Fruit fly (Drosophila melanogaster) whole organism, embryonic: ENCODE measurements around the gene ImpE3.
A peak's percentile ranks its signal among the peaks of the same experiment; 100 is the strongest.

Experiments
- B-H2 ChIP-seq: fragments of 200-800 bp; sonication (Bioruptor generic); optimal IDR thresholded peaks from 2 replicates; lab custom pipeline; 2018; ENCODE audit warnings: missing biosample characterization, mild to moderate bottlenecking, missing genetic modification characterization
- BtbVII ChIP-seq: fragments of 200-800 bp; sonication (Bioruptor generic); optimal IDR thresholded peaks from 3 replicates; lab custom pipeline; 2017; ENCODE audit warnings: missing biosample characterization, mild to moderate bottlenecking, missing genetic modification characterization
- CG10209 ChIP-seq: fragments of 200-800 bp; sonication (Bioruptor generic); optimal IDR thresholded peaks from 3 replicates; lab custom pipeline; 2017; ENCODE audit warnings: missing biosample characterization, mild to moderate bottlenecking, missing genetic modification characterization, missing genetic modification reagents
- CG10274 ChIP-seq: fragments of 200-800 bp; sonication (Bioruptor generic); optimal IDR thresholded peaks from 3 replicates; lab custom pipeline; 2017; ENCODE audit warnings: missing biosample characterization, mild to moderate bottlenecking, missing genetic modification characterization
- CG12659 ChIP-seq: fragments of 200-800 bp; sonication (Bioruptor generic); optimal IDR thresholded peaks from 3 replicates; lab custom pipeline; 2017; ENCODE audit warnings: mild to moderate bottlenecking, missing biosample characterization, missing genetic modification reagents, missing genetic modification characterization
- CG13287 ChIP-seq: fragments of 200-800 bp; sonication (Bioruptor generic); IDR thresholded peaks from 2 replicates; pipeline ENCODE4 v1.3.6; 2022; ENCODE audit warnings: missing biosample characterization, missing genetic modification characterization; ENCODE audit not compliant: partially characterized antibody
- CG13296 ChIP-seq: fragments of 200-800 bp; sonication (Bioruptor generic); optimal IDR thresholded peaks from 3 replicates; lab custom pipeline; 2018; ENCODE audit warnings: missing biosample characterization, mild to moderate bottlenecking, missing genetic modification characterization
- CG13624 ChIP-seq: fragments of 200-800 bp; sonication (Bioruptor generic); optimal IDR thresholded peaks from 2 replicates; lab custom pipeline; 2016; ENCODE audit warnings: missing biosample characterization, missing genetic modification characterization
- CG14860 ChIP-seq: fragments of 200-800 bp; sonication (Bioruptor generic); IDR thresholded peaks from 3 replicates; pipeline ENCODE4 v1.3.6; 2022; ENCODE audit warnings: missing biosample characterization, missing genetic modification characterization; ENCODE audit not compliant: partially characterized antibody
- CG15514 ChIP-seq: fragments of 200-800 bp; sonication (Bioruptor generic); optimal IDR thresholded peaks from 3 replicates; lab custom pipeline; 2017; ENCODE audit warnings: missing biosample characterization, missing genetic modification characterization, mild to moderate bottlenecking, moderate library complexity, missing genetic modification reagents
- CG1603 ChIP-seq: fragments of 200-800 bp; sonication (Bioruptor generic); optimal IDR thresholded peaks from 2 replicates; lab custom pipeline; 2019; ENCODE audit warnings: missing biosample characterization, mild to moderate bottlenecking, missing genetic modification characterization, moderate library complexity
- CG16863 ChIP-seq: fragments of 200-800 bp; sonication (Bioruptor generic); optimal IDR thresholded peaks from 3 replicates; lab custom pipeline; 2016; ENCODE audit warnings: missing biosample characterization, missing genetic modification characterization
- CG17829 ChIP-seq: fragments of 200-800 bp; optimal IDR thresholded peaks from 2 replicates; lab custom pipeline; 2019; ENCODE audit warnings: missing biosample characterization, mild to moderate bottlenecking, missing genetic modification characterization, moderate library complexity
- CG2116 ChIP-seq: fragments of 200-800 bp; sonication (Bioruptor generic); optimal IDR thresholded peaks from 3 replicates; lab custom pipeline; 2018; ENCODE audit warnings: missing biosample characterization, mild to moderate bottlenecking, missing genetic modification characterization
- CG6254 ChIP-seq: fragments of 200-800 bp; sonication (Bioruptor generic); optimal IDR thresholded peaks from 3 replicates; lab custom pipeline; 2017; ENCODE audit warnings: mild to moderate bottlenecking, missing biosample characterization, missing genetic modification reagents, missing genetic modification characterization
- CG6791 ChIP-seq: fragments of 200-800 bp; sonication (Bioruptor generic); IDR thresholded peaks from 3 replicates; pipeline ENCODE4 v1.3.6; 2022; ENCODE audit warnings: missing biosample characterization, missing genetic modification characterization; ENCODE audit not compliant: partially characterized antibody
- CG7372 ChIP-seq: fragments of 200-800 bp; sonication (Bioruptor generic); IDR thresholded peaks from 2 replicates; pipeline ENCODE4 v1.3.6; 2022; ENCODE audit warnings: missing biosample characterization, missing genetic modification characterization
- CG8944 ChIP-seq: fragments of 200-800 bp; sonication (Bioruptor generic); optimal IDR thresholded peaks from 3 replicates; lab custom pipeline; 2016; ENCODE audit warnings: missing biosample characterization, missing genetic modification characterization
- CG9876 ChIP-seq: fragments of 200-800 bp; sonication (Bioruptor generic); optimal IDR thresholded peaks from 2 replicates; lab custom pipeline; 2016; ENCODE audit warnings: missing biosample characterization, missing genetic modification characterization
- Chrac-16 ChIP-seq: fragments of 200-800 bp; sonication (Bioruptor generic); optimal IDR thresholded peaks from 3 replicates; lab custom pipeline; 2016; ENCODE audit warnings: missing biosample characterization, missing genetic modification characterization
- Dad ChIP-seq: fragments of 200-800 bp; sonication (Bioruptor generic); optimal IDR thresholded peaks from 3 replicates; lab custom pipeline; 2016; ENCODE audit warnings: missing biosample characterization, missing genetic modification characterization
- Dp ChIP-seq: fragments of 200-800 bp; sonication (Bioruptor generic); optimal IDR thresholded peaks from 2 replicates; lab custom pipeline; 2018; ENCODE audit warnings: missing biosample characterization, mild to moderate bottlenecking, missing genetic modification characterization, moderate library complexity
- Elba2 ChIP-seq: fragments of 200-800 bp; sonication (Bioruptor generic); optimal IDR thresholded peaks from 3 replicates; lab custom pipeline; 2016; ENCODE audit warnings: missing biosample characterization, missing genetic modification characterization
- HmgZ ChIP-seq: fragments of 200-800 bp; sonication (Bioruptor generic); optimal IDR thresholded peaks from 2 replicates; lab custom pipeline; 2018; ENCODE audit warnings: missing biosample characterization, mild to moderate bottlenecking, missing genetic modification characterization
- MBD-R2 ChIP-seq: fragments of 200-800 bp; sonication (Bioruptor generic); IDR thresholded peaks from 2 replicates; pipeline ENCODE4 v1.3.6; 2022; ENCODE audit warnings: missing biosample characterization, missing genetic modification characterization
- NfI ChIP-seq: fragments of 200-800 bp; sonication (Bioruptor generic); optimal IDR thresholded peaks from 3 replicates; lab custom pipeline; 2018; ENCODE audit warnings: missing biosample characterization, mild to moderate bottlenecking, missing genetic modification characterization, moderate library complexity
- Rfx ChIP-seq: fragments of 200-800 bp; sonication (Bioruptor generic); IDR thresholded peaks from 2 replicates; pipeline ENCODE4 v1.3.6; 2022; ENCODE audit warnings: missing biosample characterization, missing genetic modification characterization
- Scr ChIP-seq: fragments of 200-800 bp; sonication (Bioruptor generic); IDR thresholded peaks from 2 replicates; pipeline ENCODE4 v1.3.6; 2022; ENCODE audit warnings: missing biosample characterization, missing genetic modification characterization; ENCODE audit not compliant: partially characterized antibody
- Sin3A ChIP-seq: fragments of >200 bp; optimal IDR thresholded peaks from 2 replicates; lab custom pipeline; 2018
- YL-1 ChIP-seq: fragments of 200-800 bp; sonication (Bioruptor generic); optimal IDR thresholded peaks from 3 replicates; lab custom pipeline; 2017; ENCODE audit warnings: missing biosample characterization, mild to moderate bottlenecking, missing genetic modification characterization
- ab ChIP-seq: fragments of 200-800 bp; sonication (Bioruptor generic); optimal IDR thresholded peaks from 2 replicates; lab custom pipeline; 2016; ENCODE audit warnings: missing biosample characterization, missing genetic modification characterization
- ac ChIP-seq: fragments of 200-800 bp; sonication (Bioruptor generic); optimal IDR thresholded peaks from 3 replicates; lab custom pipeline; 2017; ENCODE audit warnings: missing biosample characterization, mild to moderate bottlenecking, missing genetic modification characterization
- bbx ChIP-seq: fragments of 200-800 bp; sonication (Bioruptor generic); IDR thresholded peaks from 2 replicates; pipeline ENCODE4 v1.3.6; 2022; ENCODE audit warnings: missing biosample characterization, missing genetic modification characterization; ENCODE audit not compliant: partially characterized antibody
- br ChIP-seq: fragments of >200 bp; optimal IDR thresholded peaks from 2 replicates; lab custom pipeline; 2017
- dpn ChIP-seq, 2 experiments: fragments of 200-800 bp; sonication (Bioruptor generic); optimal IDR thresholded peaks; 3 replicates each; lab custom pipeline; 2016; ENCODE audit warnings: missing biosample characterization in 2 of 2, missing genetic modification characterization in 2 of 2
- fu2 ChIP-seq: fragments of 200-800 bp; sonication (Bioruptor generic); optimal IDR thresholded peaks from 2 replicates; lab custom pipeline; 2016; ENCODE audit warnings: missing biosample characterization, missing genetic modification characterization
- gem ChIP-seq: fragments of 200-800 bp; sonication (Bioruptor generic); optimal IDR thresholded peaks from 2 replicates; lab custom pipeline; 2019; ENCODE audit warnings: missing biosample characterization, mild to moderate bottlenecking, missing genetic modification characterization, moderate library complexity
- gro ChIP-seq: fragments of 200-800 bp; sonication (Bioruptor generic); optimal IDR thresholded peaks from 2 replicates; lab custom pipeline; 2016; ENCODE audit warnings: missing biosample characterization, missing genetic modification characterization
- hbn ChIP-seq: fragments of 200-800 bp; sonication (Bioruptor generic); IDR thresholded peaks from 2 replicates; pipeline ENCODE4 v1.3.6; 2022; ENCODE audit warnings: missing biosample characterization, missing genetic modification characterization; ENCODE audit not compliant: partially characterized antibody
- jumu ChIP-seq: fragments of 200-800 bp; sonication (Bioruptor generic); optimal IDR thresholded peaks from 3 replicates; lab custom pipeline; 2016; ENCODE audit warnings: missing biosample characterization, missing genetic modification characterization
- pzg ChIP-seq: fragments of 200-800 bp; sonication (Bioruptor generic); optimal IDR thresholded peaks from 3 replicates; lab custom pipeline; 2018; ENCODE audit warnings: missing biosample characterization, mild to moderate bottlenecking, missing genetic modification characterization, moderate library complexity
- ranshi ChIP-seq: fragments of 200-800 bp; sonication (Bioruptor generic); IDR thresholded peaks from 2 replicates; pipeline ENCODE4 v1.3.6; 2022; ENCODE audit warnings: missing biosample characterization, missing genetic modification characterization
- salm ChIP-seq: fragments of 200-800 bp; sonication (Bioruptor generic); optimal IDR thresholded peaks from 2 replicates; lab custom pipeline; 2018; ENCODE audit warnings: missing biosample characterization, mild to moderate bottlenecking, missing genetic modification characterization
- sens-2 ChIP-seq: fragments of 200-800 bp; sonication (Bioruptor generic); IDR thresholded peaks from 2 replicates; pipeline ENCODE4 v1.3.6; 2022; ENCODE audit warnings: missing biosample characterization, missing genetic modification characterization
- sna ChIP-seq: fragments of 200-800 bp; sonication (Bioruptor generic); IDR thresholded peaks from 2 replicates; pipeline ENCODE4 v1.3.6; 2022; ENCODE audit warnings: missing biosample characterization, missing genetic modification characterization; ENCODE audit not compliant: partially characterized antibody
- sug ChIP-seq: fragments of 200-800 bp; optimal IDR thresholded peaks from 2 replicates; lab custom pipeline; 2019; ENCODE audit warnings: missing biosample characterization, mild to moderate bottlenecking, missing genetic modification characterization, moderate library complexity
- tll ChIP-seq, 2 experiments: fragments of 200-800 bp in 1 of 2; fragments of >200 bp in 1 of 2; sonication (Bioruptor generic) in 1 of 2; optimal IDR thresholded peaks; 2 replicates each; lab custom pipeline; 2017 to 2019; ENCODE audit warnings: missing biosample characterization in 2 of 2, missing genetic modification characterization in 2 of 2, mild to moderate bottlenecking in 1 of 2, moderate library complexity in 1 of 2
- tna ChIP-seq: fragments of 200-800 bp; sonication (Bioruptor generic); IDR thresholded peaks from 2 replicates; pipeline ENCODE4 v1.3.6; 2022; ENCODE audit warnings: missing biosample characterization, missing genetic modification characterization; ENCODE audit not compliant: partially characterized antibody

Gene ImpE3

DNA sequence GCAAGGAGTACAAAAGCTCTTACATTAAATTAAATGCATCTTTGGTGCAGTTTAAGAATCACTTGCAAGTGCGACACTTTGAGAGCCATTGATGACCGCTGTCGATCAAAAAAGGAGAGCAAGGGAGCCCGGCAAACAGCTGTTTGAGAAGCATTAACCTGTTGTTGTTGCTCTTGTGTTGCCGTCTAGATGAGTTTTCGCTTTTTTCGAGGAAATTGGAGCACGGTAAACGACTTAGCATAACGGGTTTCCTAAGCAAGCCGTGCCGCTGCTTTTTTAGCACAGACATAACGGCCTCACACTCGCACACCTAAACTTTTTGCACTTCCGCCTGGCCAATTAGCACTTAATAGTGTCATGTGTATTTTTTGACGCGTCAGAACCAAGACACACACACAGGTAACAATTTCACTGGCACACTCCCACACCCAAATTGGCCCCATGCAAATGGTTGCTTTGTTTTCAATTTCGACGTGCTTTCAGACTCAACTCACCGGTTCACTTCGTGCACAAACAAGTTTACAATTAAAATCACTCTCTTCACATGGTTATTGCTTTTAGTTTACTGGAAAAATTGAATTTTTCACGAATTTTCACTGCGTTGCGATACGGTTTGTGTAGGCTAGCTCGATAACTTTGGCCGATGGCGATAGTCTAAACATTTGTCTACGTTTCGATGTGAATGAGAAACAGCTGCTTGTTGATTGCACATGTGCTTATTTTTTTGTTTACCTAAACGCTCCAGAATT is 979 bp upstream of the ImpE3 start, which contains the start of the genes CG10903 and CG2747 (continued):
- TF ChIP-seq bbx (GFP tag; lab: Robert Waterston, UW) = peak; percentile 62
- TF ChIP-seq CG16863 (GFP tag; lab: Kevin White, UChicago) = no peak
- peak; percentile 79 for TF ChIP-seq YL-1 (GFP tag; lab: Kevin White, UChicago)
- TF ChIP-seq CG10274 (GFP tag; lab: Kevin White, UChicago) = no peak
- peak; percentile 60 for TF ChIP-seq Sin3A
- no peak for TF ChIP-seq ranshi (GFP tag; lab: Robert Waterston, UW)
- TF ChIP-seq ac (GFP tag; lab: Kevin White, UChicago) = no peak
- TF ChIP-seq sna (GFP tag; lab: Robert Waterston, UW) = no peak
- no peak for TF ChIP-seq br (lab: Kevin White, UChicago)
- no peak for TF ChIP-seq sens-2 (GFP tag; lab: Robert Waterston, UW)
- no peak for TF ChIP-seq CG8944 (GFP tag; lab: Kevin White, UChicago)
- no peak for TF ChIP-seq CG6254 (GFP tag; lab: Kevin White, UChicago)
- peak; percentile 74 for TF ChIP-seq Scr (GFP tag; lab: Robert Waterston, UW)
- peak; percentile 47 for TF ChIP-seq CG1603
- peak; percentile 67 for TF ChIP-seq pzg (GFP tag; lab: Kevin White, UChicago)
- no peak for TF ChIP-seq salm
- TF ChIP-seq CG9876 (GFP tag; lab: Kevin White, UChicago) = no peak
- peak; percentile 94 for TF ChIP-seq CG15514 (GFP tag; lab: Kevin White, UChicago)
- no peak for TF ChIP-seq Chrac-16 (GFP tag; lab: Kevin White, UChicago)
- peak; percentile 17 for TF ChIP-seq CG13624 (GFP tag; lab: Kevin White, UChicago)
- TF ChIP-seq Dad (GFP tag; lab: Kevin White, UChicago) = no peak
- TF ChIP-seq Rfx (GFP tag; lab: Robert Waterston, UW) = 0 out of 2 replicates have a peak, but pooled peaks have one; percentile 35
- TF ChIP-seq gro (GFP tag; lab: Kevin White, UChicago) = peak; percentile 76
- TF ChIP-seq gem (tag; lab: Kevin White, UChicago) = no peak
- TF ChIP-seq tna = peak; percentile 35
- no peak for TF ChIP-seq fu2
- 0 out of 3 replicates have a peak, but pooled peaks have one; percentile 38 for TF ChIP-seq CG14860 (GFP tag; lab: Robert Waterston, UW)
- peak; percentile 70 for TF ChIP-seq MBD-R2 (GFP tag; lab: Robert Waterston, UW)
- no peak for TF ChIP-seq jumu (GFP tag; lab: Kevin White, UChicago)
- no peak for TF ChIP-seq ab (GFP tag; lab: Kevin White, UChicago)
- peak; percentile 17 for TF ChIP-seq CG17829
- TF ChIP-seq CG10209 (GFP tag; lab: Kevin White, UChicago) = no peak
- TF ChIP-seq dpn (GFP tag; optimal IDR thresholded peaks at IDR 0.05; lab: Kevin White, UChicago) = peak in 1 of 2 experiments; percentile 10
- no peak for TF ChIP-seq BtbVII (GFP tag; lab: Kevin White, UChicago)
- TF ChIP-seq CG13296 (GFP tag; lab: Kevin White, UChicago) = no peak
- peak; percentile 5 for TF ChIP-seq B-H2 (GFP tag; lab: Kevin White, UChicago)
- TF ChIP-seq CG13287 = peak; percentile 78
- peak; percentile 0 for TF ChIP-seq Dp
- peak; percentile 39 for TF ChIP-seq HmgZ (tag; lab: Kevin White, UChicago)
- no peak for TF ChIP-seq tll (GFP tag; optimal IDR thresholded peaks at IDR 0.05; lab: Kevin White, UChicago)
- TF ChIP-seq CG7372 (GFP tag; lab: Robert Waterston, UW) = no peak
- TF ChIP-seq CG2116 (GFP tag; lab: Kevin White, UChicago) = peak; percentile 61
- no peak for TF ChIP-seq Elba2 (GFP tag; lab: Kevin White, UChicago)
- TF ChIP-seq hbn (GFP tag; lab: Robert Waterston, UW) = peak; percentile 65
- TF ChIP-seq CG6791 (GFP tag; lab: Robert Waterston, UW) = peak; percentile 68; the same call in 2 of the 3 replicates
- no peak for TF ChIP-seq NfI
- TF ChIP-seq sug (tag; lab: Kevin White, UChicago) = peak; percentile 70
- TF ChIP-seq CG12659 = peak; percentile 56
